Worm (Caenorhabditis elegans) whole organism, young adult: Measurements from ENCODE around the gene K04G11.3.

ENCODE experiments used
- B0019.2 ChIP-seq: fragments of 200-800 bp; sonication (Bioruptor generic); conservative IDR thresholded peaks from 2 replicates; pipeline ENCODE4 v1.3.6; 2022; ENCODE audit warnings: missing genetic modification reagents, missing genetic modification characterization, missing compliant biosample characterization
- B0035.1 ChIP-seq: sonication (generic microtip); optimal IDR thresholded peaks from 2 replicates; lab custom pipeline; 2016; ENCODE audit warnings: missing genetic modification characterization, mild to moderate bottlenecking, missing compliant biosample characterization, missing genotype, missing genetic modification reagents
- B0261.1 ChIP-seq: sonication (generic microtip); optimal IDR thresholded peaks from 2 replicates; lab custom pipeline; 2016; ENCODE audit warnings: mild to moderate bottlenecking, missing genetic modification characterization, moderate library complexity, missing compliant biosample characterization
- C17E4.6 ChIP-seq: fragments of 200-800 bp; sonication (Bioruptor generic); IDR thresholded peaks from 2 replicates; pipeline ENCODE4 v1.3.6; 2022; ENCODE audit warnings: missing genetic modification reagents, missing genetic modification characterization, missing compliant biosample characterization
- D2030.7 ChIP-seq: fragments of 200-800 bp; sonication (Bioruptor generic); IDR thresholded peaks from 2 replicates; pipeline ENCODE4 v1.3.6; 2022; ENCODE audit warnings: missing genetic modification reagents, missing genetic modification characterization, missing compliant biosample characterization
- F22D6.2 ChIP-seq: sonication (generic microtip); optimal IDR thresholded peaks from 2 replicates; lab custom pipeline; 2016; ENCODE audit warnings: mild to moderate bottlenecking, missing genetic modification characterization, missing compliant biosample characterization
- K11D2.4 ChIP-seq: fragments of 200-800 bp; sonication (Bioruptor generic); IDR thresholded peaks from 2 replicates; pipeline ENCODE4 v1.3.6; 2022; ENCODE audit warnings: missing genetic modification reagents, missing genetic modification characterization, missing compliant biosample characterization
- T26A5.8 ChIP-seq: sonication (generic microtip); optimal IDR thresholded peaks from 2 replicates; lab custom pipeline; 2016; ENCODE audit warnings: missing genetic modification characterization, missing compliant biosample characterization
- Y53F4B.3 ChIP-seq: fragments of 200-800 bp; sonication (Bioruptor generic); IDR thresholded peaks from 2 replicates; pipeline ENCODE4 v1.3.6; 2022; ENCODE audit warnings: missing genetic modification reagents, missing genetic modification characterization, missing compliant biosample characterization
- Y53G8AR.9 ChIP-seq: fragments of 200-800 bp; sonication (Bioruptor generic); conservative IDR thresholded peaks from 2 replicates; pipeline ENCODE4 v1.3.6; 2022; ENCODE audit warnings: missing genetic modification reagents, missing genetic modification characterization, missing compliant biosample characterization
- Y56A3A.18 ChIP-seq: fragments of 200-800 bp; sonication (Bioruptor generic); IDR thresholded peaks from 2 replicates; pipeline ENCODE4 v1.3.6; 2022; ENCODE audit warnings: missing genetic modification reagents, missing genetic modification characterization, missing compliant biosample characterization
- Y67H2A.10 ChIP-seq: fragments of 200-800 bp; sonication (Bioruptor generic); conservative IDR thresholded peaks from 2 replicates; pipeline ENCODE4 v1.3.6; 2022; ENCODE audit warnings: missing genetic modification reagents, missing genetic modification characterization, missing compliant biosample characterization
- ZK185.1 ChIP-seq: sonication (generic microtip); optimal IDR thresholded peaks from 2 replicates; lab custom pipeline; 2016; ENCODE audit warnings: mild to moderate bottlenecking, missing genetic modification characterization, missing compliant biosample characterization; ENCODE audit not compliant: poor library complexity, severe bottlenecking
- akir-1 ChIP-seq: fragments of 200-800 bp; sonication (Bioruptor generic); optimal IDR thresholded peaks from 2 replicates; lab custom pipeline; 2018; ENCODE audit warnings: mild to moderate bottlenecking, missing genetic modification characterization, moderate library complexity, missing compliant biosample characterization
- atf-7 ChIP-seq: sonication (generic microtip); optimal IDR thresholded peaks from 2 replicates; lab custom pipeline; 2017; ENCODE audit warnings: mild to moderate bottlenecking, missing genetic modification characterization, missing compliant biosample characterization
- bed-1 ChIP-seq: fragments of 200-800 bp; sonication (Bioruptor generic); IDR thresholded peaks from 2 replicates; pipeline ENCODE4 v1.3.6; 2022; ENCODE audit warnings: missing genetic modification reagents, missing genetic modification characterization, missing compliant biosample characterization
- ceh-100 ChIP-seq: fragments of 200-800 bp; sonication (Bioruptor generic); IDR thresholded peaks from 2 replicates; pipeline ENCODE4 v1.3.6; 2022; ENCODE audit warnings: missing genetic modification reagents, missing genetic modification characterization, missing compliant biosample characterization
- ceh-27 ChIP-seq: fragments of 200-800 bp; sonication (Bioruptor generic); optimal IDR thresholded peaks from 2 replicates; lab custom pipeline; 2018; ENCODE audit warnings: mild to moderate bottlenecking, missing genetic modification characterization, moderate library complexity, missing compliant biosample characterization
- ceh-58 ChIP-seq: fragments of 200-800 bp; sonication (Bioruptor generic); IDR thresholded peaks from 2 replicates; pipeline ENCODE4 v1.3.6; 2022; ENCODE audit warnings: missing genetic modification characterization, missing compliant biosample characterization
- ceh-91 ChIP-seq: fragments of 200-800 bp; sonication (Bioruptor generic); IDR thresholded peaks from 2 replicates; pipeline ENCODE4 v1.3.6; 2022; ENCODE audit warnings: missing genetic modification reagents, missing genetic modification characterization, missing compliant biosample characterization
- chd-7 ChIP-seq: sonication (generic microtip); optimal IDR thresholded peaks from 2 replicates; lab custom pipeline; 2016; ENCODE audit warnings: mild to moderate bottlenecking, missing genetic modification characterization, moderate library complexity, missing compliant biosample characterization
- dox-1 ChIP-seq: fragments of 200-800 bp; sonication (Bioruptor generic); IDR thresholded peaks from 2 replicates; pipeline ENCODE4 v1.3.6; 2022; ENCODE audit warnings: missing genetic modification reagents, missing genetic modification characterization, missing compliant biosample characterization
- dpff-1 ChIP-seq: sonication (generic microtip); optimal IDR thresholded peaks from 2 replicates; lab custom pipeline; 2017; ENCODE audit warnings: mild to moderate bottlenecking, missing genetic modification characterization, missing compliant biosample characterization
- egl-18 ChIP-seq: fragments of 200-800 bp; sonication (Bioruptor generic); IDR thresholded peaks from 2 replicates; pipeline ENCODE4 v1.3.6; 2022; ENCODE audit warnings: missing genetic modification reagents, missing genetic modification characterization, missing compliant biosample characterization
- egrh-3 ChIP-seq: fragments of 200-800 bp; sonication (Bioruptor generic); IDR thresholded peaks from 2 replicates; pipeline ENCODE4 v1.3.6; 2022; ENCODE audit warnings: missing genetic modification reagents, missing genetic modification characterization, missing compliant biosample characterization
- ets-4 ChIP-seq: fragments of 200-800 bp; sonication (Bioruptor generic); optimal IDR thresholded peaks from 2 replicates; lab custom pipeline; 2018; ENCODE audit warnings: mild to moderate bottlenecking, missing genetic modification characterization, missing compliant biosample characterization
- him-1 ChIP-seq: sonication (generic microtip); optimal IDR thresholded peaks from 2 replicates; lab custom pipeline; 2016; ENCODE audit warnings: missing genotype, missing genetic modification reagents, missing genetic modification characterization, missing compliant biosample characterization
- let-526 ChIP-seq: fragments of 200-800 bp; sonication (Bioruptor generic); IDR thresholded peaks from 2 replicates; pipeline ENCODE4 v1.3.6; 2022; ENCODE audit warnings: missing genetic modification reagents, missing genetic modification characterization, missing compliant biosample characterization
- lin-40 ChIP-seq: sonication (generic microtip); optimal IDR thresholded peaks from 2 replicates; lab custom pipeline; 2016; ENCODE audit warnings: missing genetic modification characterization, mild to moderate bottlenecking, missing compliant biosample characterization, missing genotype, missing genetic modification reagents
- lin-54 ChIP-seq: fragments of 200-800 bp; sonication (Bioruptor generic); optimal IDR thresholded peaks from 2 replicates; lab custom pipeline; 2018; ENCODE audit warnings: mild to moderate bottlenecking, missing genetic modification characterization, missing compliant biosample characterization
- lsl-1 ChIP-seq: fragments of 200-800 bp; sonication (Bioruptor generic); optimal IDR thresholded peaks from 2 replicates; lab custom pipeline; 2018; ENCODE audit warnings: mild to moderate bottlenecking, missing genetic modification characterization, moderate library complexity, missing compliant biosample characterization
- madf-10 ChIP-seq: sonication (generic microtip); optimal IDR thresholded peaks from 2 replicates; lab custom pipeline; 2016; ENCODE audit warnings: mild to moderate bottlenecking, missing genetic modification characterization, missing compliant biosample characterization
- mel-28 ChIP-seq: sonication (generic microtip); optimal IDR thresholded peaks from 2 replicates; lab custom pipeline; 2016; ENCODE audit warnings: borderline replicate concordance, mild to moderate bottlenecking, missing genetic modification characterization, missing compliant biosample characterization
- mxl-1 ChIP-seq: sonication (generic microtip); optimal IDR thresholded peaks from 2 replicates; lab custom pipeline; 2016; ENCODE audit warnings: missing genetic modification characterization, missing compliant biosample characterization
- nhr-120 ChIP-seq: fragments of 200-800 bp; sonication (Bioruptor generic); IDR thresholded peaks from 2 replicates; pipeline ENCODE4 v1.3.6; 2022; ENCODE audit warnings: missing genetic modification characterization, missing compliant biosample characterization
- pbrm-1 ChIP-seq: fragments of 200-800 bp; sonication (Bioruptor generic); IDR thresholded peaks from 2 replicates; pipeline ENCODE4 v1.3.6; 2022; ENCODE audit warnings: missing genetic modification reagents, missing genetic modification characterization, missing compliant biosample characterization
- snpc-1.1 ChIP-seq: sonication (generic microtip); optimal IDR thresholded peaks from 2 replicates; lab custom pipeline; 2017; ENCODE audit warnings: missing genetic modification characterization, mild to moderate bottlenecking, missing compliant biosample characterization, antibody characterized with exemption, moderate library complexity, missing genotype, missing genetic modification reagents; ENCODE audit not compliant: insufficient read depth
- snpc-3.4 ChIP-seq: sonication (generic microtip); optimal IDR thresholded peaks from 2 replicates; lab custom pipeline; 2017; ENCODE audit warnings: missing genetic modification characterization, mild to moderate bottlenecking, missing compliant biosample characterization, antibody characterized with exemption, moderate library complexity, missing genotype, missing genetic modification reagents
- tbp1 ChIP-seq: fragments of 200-800 bp; sonication (Bioruptor generic); optimal IDR thresholded peaks from 2 replicates; lab custom pipeline; 2018; ENCODE audit warnings: mild to moderate bottlenecking, missing genetic modification characterization, missing compliant biosample characterization
- tbx-9 ChIP-seq: sonication (generic microtip); optimal IDR thresholded peaks from 2 replicates; lab custom pipeline; 2016; ENCODE audit warnings: borderline replicate concordance, missing genetic modification characterization, inconsistent platforms, missing compliant biosample characterization
- tlf-1 ChIP-seq: fragments of 200-800 bp; sonication (Bioruptor generic); optimal IDR thresholded peaks from 2 replicates; lab custom pipeline; 2018; ENCODE audit warnings: mild to moderate bottlenecking, missing genetic modification characterization, missing compliant biosample characterization
- unc-62 ChIP-seq: fragments of 150-350 bp; optimal IDR thresholded peaks from 2 replicates; lab custom pipeline; 2014; ENCODE audit warnings: missing biosample characterization, missing genetic modification reagents, missing genetic modification characterization
- ztf-18 ChIP-seq: sonication (generic microtip); optimal IDR thresholded peaks from 2 replicates; lab custom pipeline; 2016; ENCODE audit warnings: missing genotype, mild to moderate bottlenecking, missing genetic modification characterization, missing compliant biosample characterization
- ztf-22 ChIP-seq: fragments of 200-800 bp; sonication (Bioruptor generic); optimal IDR thresholded peaks from 2 replicates; lab custom pipeline; 2018; ENCODE audit warnings: mild to moderate bottlenecking, missing genetic modification characterization, moderate library complexity, missing compliant biosample characterization
- ztf-26 ChIP-seq: sonication (generic microtip); optimal IDR thresholded peaks from 2 replicates; lab custom pipeline; 2017; ENCODE audit warnings: missing genetic modification characterization, missing compliant biosample characterization
- ztf-6 ChIP-seq: fragments of 200-800 bp; sonication (Bioruptor generic); IDR thresholded peaks from 2 replicates; pipeline ENCODE4 v1.3.6; 2022; ENCODE audit warnings: missing genetic modification reagents, missing genetic modification characterization, missing compliant biosample characterization

The K04G11.3 gene

DNA sequence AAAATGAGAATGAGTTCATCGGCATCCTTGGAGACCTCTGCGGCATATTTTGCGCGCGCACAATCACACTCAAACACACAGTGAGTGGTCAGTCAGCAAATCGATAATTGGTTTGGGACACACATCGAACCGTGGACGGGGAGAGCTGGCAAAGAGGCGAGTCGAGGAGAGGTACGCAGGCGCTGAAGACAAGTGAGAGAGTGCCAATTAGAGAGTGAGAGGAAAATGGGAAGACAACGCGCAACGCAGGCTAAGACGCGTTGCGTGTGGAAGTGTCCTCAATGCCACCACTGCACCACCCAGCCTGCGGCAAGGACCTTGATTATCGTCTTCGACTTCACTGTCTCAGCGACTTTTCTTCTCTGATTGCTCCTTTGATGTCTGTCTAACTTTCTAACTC, 50.3 kb downstream of the K04G11.3 start (continued):
- TF ChIP-seq ceh-27 (GFP tag; lab: Kevin White, UChicago), result peak; percentile 77
- TF ChIP-seq ztf-22, result peak; percentile 5
- TF ChIP-seq Y53G8AR.9 (GFP tag; lab: Robert Waterston, UW), result no peak
- no peak for TF ChIP-seq tbp1 (GFP tag; lab: Kevin White, UChicago)
- TF ChIP-seq mel-28, result no peak
- TF ChIP-seq snpc-3.4 (tag; lab: Kevin White, UChicago), result no peak
- TF ChIP-seq atf-7 (tag; lab: Kevin White, UChicago), result no peak
- TF ChIP-seq K11D2.4 (GFP tag; lab: Robert Waterston, UW), result 0 out of 2 replicates have a peak, but pooled peaks have one; percentile 29
- no peak for TF ChIP-seq F22D6.2 (tag; lab: Kevin White, UChicago)
- TF ChIP-seq Y53F4B.3, result no peak
- no peak for TF ChIP-seq akir-1 (GFP tag; lab: Kevin White, UChicago)
- TF ChIP-seq him-1 (tag; lab: Kevin White, UChicago), result no peak
- no peak for TF ChIP-seq lin-54
- no peak for TF ChIP-seq snpc-1.1
- TF ChIP-seq mxl-1 (tag; lab: Kevin White, UChicago), result no peak
- TF ChIP-seq D2030.7 (GFP tag; lab: Robert Waterston, UW), result no peak
- peak; percentile 75; the same call in 1 of the 2 replicates for TF ChIP-seq dox-1 (GFP tag; lab: Robert Waterston, UW)
- TF ChIP-seq B0019.2 (GFP tag; lab: Robert Waterston, UW), result no peak
- TF ChIP-seq T26A5.8 (tag; lab: Kevin White, UChicago), result no peak
- TF ChIP-seq ztf-26, result no peak
- TF ChIP-seq C17E4.6 (GFP tag; lab: Robert Waterston, UW), result no peak
- no peak for TF ChIP-seq ztf-18 (tag; lab: Kevin White, UChicago)
- no peak for TF ChIP-seq egl-18 (GFP tag; lab: Robert Waterston, UW)
- no peak for TF ChIP-seq tbx-9 (tag; lab: Kevin White, UChicago)
- TF ChIP-seq B0035.1, result no peak
- TF ChIP-seq ceh-100 (GFP tag; lab: Robert Waterston, UW), result no peak
- TF ChIP-seq pbrm-1 (GFP tag; lab: Robert Waterston, UW), result 0 out of 2 replicates have a peak, but pooled peaks have one; percentile 43
- no peak for TF ChIP-seq tlf-1 (GFP tag; lab: Kevin White, UChicago)
- TF ChIP-seq ceh-91 (GFP tag; lab: Robert Waterston, UW), result no peak
- TF ChIP-seq madf-10, result peak; percentile 36
- TF ChIP-seq chd-7 (tag; lab: Kevin White, UChicago), result peak; percentile 28
- TF ChIP-seq bed-1, result no peak
- TF ChIP-seq unc-62 (GFP tag; lab: Kevin White, UChicago), result peak; percentile 26
- TF ChIP-seq B0261.1 (tag; lab: Kevin White, UChicago), result no peak
- no peak for TF ChIP-seq let-526
- TF ChIP-seq ZK185.1, result no peak
- no peak; the same call in 1 of the 2 replicates for TF ChIP-seq egrh-3
- TF ChIP-seq ceh-58 (GFP tag; lab: Robert Waterston, UW), result no peak

DNA sequence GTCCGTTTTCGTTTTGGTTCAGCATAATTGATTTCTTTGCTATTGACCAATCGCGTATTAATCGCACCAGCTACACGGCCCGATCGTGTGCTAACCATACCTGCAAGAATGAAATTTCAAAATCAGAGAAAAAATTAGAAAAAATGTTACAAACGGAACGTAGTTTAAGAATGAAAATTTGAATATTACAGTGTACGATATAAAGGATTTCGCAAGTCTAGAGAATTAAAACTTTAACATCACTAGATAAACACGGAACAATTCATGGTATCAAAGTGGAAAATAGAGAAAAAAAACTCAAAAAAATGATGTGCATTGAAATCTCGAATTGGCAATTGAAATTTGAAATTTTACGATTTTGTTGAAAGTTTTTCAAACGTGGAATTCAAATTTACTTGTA, 50.9 kb downstream of the K04G11.3 start, which contains the start of gene madd-3:
Gene madd-3, minus strand, starts transcription at position 101 of the 400 bp plus-strand sequence.
- TF ChIP-seq nhr-120 (GFP tag; lab: Robert Waterston, UW) (no peak), ztf-18 (tag; lab: Kevin White, UChicago) (no peak), ztf-6 (GFP tag; lab: Robert Waterston, UW) (no peak), D2030.7 (GFP tag; lab: Robert Waterston, UW) (no peak), Y67H2A.10 (no peak), dpff-1 (tag; lab: Kevin White, UChicago) (no peak), mel-28 (no peak), ets-4 (GFP tag; lab: Kevin White, UChicago) (no peak), Y56A3A.18 (GFP tag; lab: Robert Waterston, UW) (no peak), lin-40 (tag; lab: Kevin White, UChicago) (no peak), T26A5.8 (tag; lab: Kevin White, UChicago) (no peak), let-526 (no peak), lsl-1 (GFP tag; lab: Kevin White, UChicago) (no peak)
